Fruit fly (Drosophila melanogaster) whole organism, larva: ENCODE measurements around the gene Drs.
A peak's percentile ranks its signal among the peaks of the same experiment; 100 is the strongest.

Source experiments
- noc ChIP-seq: fragments of 200-800 bp; sonication (Bioruptor generic); optimal IDR thresholded peaks from 3 replicates; lab custom pipeline; 2019; ENCODE audit warnings: missing biosample characterization, mild to moderate bottlenecking, missing genetic modification characterization, moderate library complexity

Gene Drs

dm6 chr3L:3394854-3395723, 25.7 kb downstream of the Drs start:
- no peak for TF ChIP-seq noc

dm6 chr3L:3396056-3396455, 26.7 kb downstream of the Drs start:
- no peak for TF ChIP-seq noc

dm6 chr3L:3397309-3397821, 28.0 kb downstream of the Drs start:
- TF ChIP-seq noc: no peak

DNA sequence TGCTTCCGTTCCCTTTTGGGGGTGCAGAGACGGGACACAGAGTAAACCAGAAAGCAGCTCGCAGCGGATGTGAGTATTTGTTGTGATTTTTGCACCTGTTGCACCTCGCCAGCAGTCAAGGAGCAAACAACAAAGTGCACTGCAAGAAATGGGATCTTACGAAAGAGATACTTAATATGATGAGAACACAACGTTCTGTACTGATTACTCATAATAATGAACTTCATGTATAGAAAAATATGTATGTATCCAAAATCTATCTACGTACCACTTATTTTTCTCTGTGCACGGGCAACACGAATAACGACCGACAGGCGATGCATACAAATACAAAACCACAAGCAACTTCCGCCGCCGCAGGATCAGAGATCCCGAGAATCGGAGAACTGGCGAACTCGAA, 28.5 kb downstream of the Drs start:
- no peak for TF ChIP-seq noc

dm6 chr3L:3398496-3398895, 29.1 kb downstream of the Drs start:
- TF ChIP-seq noc: no peak

- TF ChIP-seq noc: peak; percentile 51
Measured at dm6 chr3L:3399249-3399922, 30.0 kb downstream of the Drs start.

- TF ChIP-seq noc: no peak
Measured at dm6 chr3L:3399923-3400309, 30.6 kb downstream of the Drs start.

DNA sequence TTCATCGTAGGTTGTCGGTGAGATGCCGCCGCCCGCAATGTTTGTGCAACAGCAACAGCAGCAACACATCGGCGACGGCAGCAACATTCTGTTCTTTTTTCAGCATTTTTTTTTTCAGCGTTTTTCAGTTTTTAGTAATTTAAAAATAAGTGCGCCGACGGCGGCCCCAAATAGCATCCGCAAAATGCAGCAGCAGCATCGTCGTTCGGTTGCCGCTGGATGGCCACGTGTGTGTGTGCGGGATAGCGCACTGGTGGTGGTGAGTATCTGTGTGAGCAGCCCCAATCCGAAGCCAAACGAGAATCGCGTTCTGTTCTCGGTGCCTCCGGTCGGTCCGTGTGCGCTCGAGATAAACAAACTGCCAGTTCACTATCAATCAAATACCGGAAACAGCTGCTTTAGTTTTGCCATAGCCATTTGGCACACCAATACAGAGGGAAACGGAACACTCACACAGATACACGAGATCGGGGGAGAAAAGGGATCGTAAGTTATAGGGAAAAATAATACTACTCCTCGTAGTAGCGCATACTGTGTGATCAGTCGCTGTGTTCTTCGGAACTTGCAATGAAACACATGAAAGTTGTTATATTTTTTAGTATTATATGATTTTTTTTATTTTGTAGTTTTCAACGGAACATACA, 31.3 kb downstream of the Drs start:
- TF ChIP-seq noc: no peak

dm6 chr3L:3405592-3405991, 36.2 kb downstream of the Drs start:
- no peak for TF ChIP-seq noc

dm6 chr3L:3406307-3407061, 37.1 kb downstream of the Drs start:
- TF ChIP-seq noc: no peak

DNA sequence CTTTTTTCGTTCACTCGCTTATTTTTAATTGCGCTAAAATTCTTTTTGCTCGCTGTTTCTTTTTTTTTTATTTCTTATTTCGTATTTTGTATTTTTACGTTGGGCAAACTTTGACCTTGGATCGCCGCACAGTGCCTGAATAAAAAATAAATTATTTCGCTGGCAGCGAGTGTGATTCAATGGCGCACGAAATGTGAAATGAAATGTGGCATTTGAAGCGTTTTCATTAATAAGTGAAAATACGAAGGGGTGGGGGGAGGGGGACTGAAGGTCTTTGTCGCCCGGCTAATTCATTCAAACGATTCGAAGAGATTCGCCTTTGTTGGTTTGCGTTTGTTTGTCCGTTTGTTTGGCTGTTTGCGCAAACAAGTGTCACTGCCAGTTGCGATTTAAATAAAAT, 38.1 kb downstream of the Drs start:
- peak; percentile 7 for TF ChIP-seq noc

DNA sequence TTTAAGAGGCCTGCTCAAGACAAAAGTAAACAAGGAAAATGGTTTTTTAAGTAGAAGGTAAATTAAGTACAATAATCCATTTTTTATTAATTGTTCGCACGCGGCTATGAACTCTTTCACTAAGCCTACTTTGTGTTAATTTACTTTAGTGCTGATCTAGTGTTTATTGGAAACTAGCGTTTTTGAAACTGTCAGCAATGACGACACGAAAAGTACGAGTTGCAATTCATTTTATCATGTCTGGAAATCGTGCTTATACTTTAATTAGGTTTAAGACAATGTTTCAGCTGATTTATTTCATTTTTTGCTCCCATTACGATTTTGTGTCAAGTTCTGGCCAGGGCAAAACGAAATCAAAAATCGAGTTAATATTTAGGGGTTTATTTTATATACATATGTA, 38.9 kb downstream of the Drs start:
- no peak for TF ChIP-seq noc

DNA sequence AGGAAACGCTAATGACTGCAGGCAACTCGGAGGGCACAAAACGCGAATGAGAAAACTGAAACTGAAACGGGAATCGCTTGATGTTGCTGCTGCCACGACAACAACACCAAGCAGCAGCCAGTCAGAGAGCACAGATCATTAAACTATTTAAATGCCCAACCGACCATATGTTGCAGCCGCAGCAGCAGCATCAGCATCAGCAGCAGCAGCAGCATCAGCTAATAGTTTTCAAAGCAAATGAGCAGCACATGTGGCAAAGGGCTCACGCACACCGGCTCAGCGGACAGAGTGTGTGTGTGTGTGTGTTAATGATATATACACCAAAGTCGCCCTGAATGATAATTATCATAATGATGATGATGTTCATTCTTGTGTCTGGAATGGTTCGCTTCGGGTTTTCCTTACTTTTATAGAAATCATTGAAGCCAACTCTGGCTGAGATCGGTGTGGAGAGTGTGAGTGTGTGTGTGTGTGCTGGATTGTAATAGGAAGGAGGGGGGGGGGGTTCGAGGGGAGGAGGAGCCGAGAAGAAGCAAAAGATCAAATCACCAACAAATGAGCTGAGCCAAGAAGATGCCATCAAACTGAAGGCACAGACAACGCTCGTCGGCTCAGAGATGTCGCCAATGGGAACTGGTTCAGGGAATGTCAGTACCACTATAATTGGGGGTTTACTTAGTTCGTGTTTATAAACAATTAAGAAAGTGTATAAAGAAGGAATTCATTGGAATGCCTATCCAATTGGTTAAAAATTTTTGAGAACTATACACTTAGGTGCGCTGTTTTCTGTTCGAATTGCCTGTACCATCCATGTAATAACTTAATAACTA, 39.7 kb downstream of the Drs start:
- no peak for TF ChIP-seq noc

DNA sequence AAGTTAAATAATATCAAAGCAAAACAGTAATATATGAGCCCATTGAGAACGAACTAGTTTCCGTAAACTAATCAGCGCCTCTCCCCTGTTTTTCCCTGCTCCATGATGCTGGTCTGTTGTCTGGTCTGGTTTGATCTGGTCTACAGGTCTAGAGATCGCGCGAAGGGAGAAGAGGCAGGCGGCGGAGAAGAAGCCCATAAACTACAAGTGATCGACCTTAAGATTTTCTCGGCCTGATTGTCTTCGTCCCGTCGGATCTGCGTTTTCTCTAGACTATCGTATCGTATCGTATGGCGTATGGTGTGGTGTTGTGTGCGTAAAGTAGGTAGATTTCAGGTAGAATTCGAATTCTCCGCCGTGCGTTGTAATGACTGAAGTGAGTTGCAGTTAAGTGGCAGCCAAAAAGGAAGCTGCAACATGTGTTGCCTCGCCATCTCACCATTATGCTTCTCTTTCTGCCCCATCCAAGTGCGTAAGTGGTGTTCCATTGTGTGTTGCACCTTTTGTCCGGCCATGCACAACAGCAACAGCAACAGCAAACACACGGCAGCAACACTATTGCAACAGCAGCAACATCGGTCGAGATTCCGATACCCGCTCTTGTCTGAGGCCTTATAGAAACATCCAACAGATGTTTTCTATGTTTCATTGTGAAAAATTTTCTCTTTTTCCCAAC, 40.4 kb downstream of the Drs start:
- TF ChIP-seq noc: no peak

- TF ChIP-seq noc: no peak
Measured at dm6 chr3L:3410978-3411629, 41.7 kb downstream of the Drs start.
